Comparison of ENCODE assay signal across 7 worm cellular contexts in genomic region chrIV:9092011-9092410, ce11.
TF ChIP-seq lines count a peak whose summit lies in the region.

No protein-coding gene starts in this region.

TF ChIP-seq in whole organism, L1 larva, 84 proteins besides CTCF, POLR2A, EP300 and RAD21 (continues in another document):
- no peak for TF ChIP-seq lin-13 (GFP tag; optimal IDR thresholded peaks at IDR 0.05; lab: Kevin White, UChicago)
- peak; percentile 84 for TF ChIP-seq ces-1 (GFP tag; optimal IDR thresholded peaks at IDR 0.05; lab: Kevin White, UChicago)
- peak; percentile 1 for TF ChIP-seq mep-1 (tag; optimal IDR thresholded peaks at IDR 0.05; lab: Kevin White, UChicago)
- peak; percentile 2 for TF ChIP-seq zag-1 (tag; optimal IDR thresholded peaks at IDR 0.05; lab: Kevin White, UChicago)
- TF ChIP-seq lin-14 (GFP tag; optimal IDR thresholded peaks at IDR 0.05; lab: Kevin White, UChicago), result peak; percentile 86
- peak in 1 of 3 experiments; percentile 7 for TF ChIP-seq dpl-1 (GFP tag; optimal IDR thresholded peaks at IDR 0.05; lab: Kevin White, UChicago)
- TF ChIP-seq nhr-76 (tag; optimal IDR thresholded peaks at IDR 0.05; lab: Kevin White, UChicago), result no peak
- no peak for TF ChIP-seq vab-15 (tag; optimal IDR thresholded peaks at IDR 0.05; lab: Kevin White, UChicago)
- no peak for TF ChIP-seq dsc-1 (tag; optimal IDR thresholded peaks at IDR 0.05; lab: Kevin White, UChicago)
- no peak for TF ChIP-seq xbp-1 (tag; optimal IDR thresholded peaks at IDR 0.05; lab: Kevin White, UChicago)
- no peak for TF ChIP-seq nhr-90 (tag; optimal IDR thresholded peaks at IDR 0.05; lab: Kevin White, UChicago; ENCODE audit: poor library complexity)
- TF ChIP-seq nhr-12 (tag; optimal IDR thresholded peaks at IDR 0.05; lab: Kevin White, UChicago), result no peak
- TF ChIP-seq lin-15B (tag; optimal IDR thresholded peaks at IDR 0.05; lab: Kevin White, UChicago), result no peak

TF ChIP-seq in whole organism, L2 larva, 48 proteins besides CTCF, POLR2A, EP300 and RAD21:
- TF ChIP-seq dmd-4 (tag; optimal IDR thresholded peaks at IDR 0.05; lab: Kevin White, UChicago), result no peak
- no peak for TF ChIP-seq ztf-1 (GFP tag; conservative IDR thresholded peaks at IDR 0.05; lab: Robert Waterston, UW)
- peak in 1 of 2 experiments; percentile 31 for TF ChIP-seq lsy-2 (tag; optimal IDR thresholded peaks at IDR 0.05; lab: Kevin White, UChicago)
- no peak for TF ChIP-seq gmeb-1 (tag; optimal IDR thresholded peaks at IDR 0.05; lab: Kevin White, UChicago)
- TF ChIP-seq ama-1 (optimal IDR thresholded peaks at IDR 0.05; lab: Kevin White, UChicago), result no peak
- TF ChIP-seq nhr-11 (tag; optimal IDR thresholded peaks at IDR 0.05; lab: Kevin White, UChicago), result no peak
- TF ChIP-seq F13H6.1 (tag; optimal IDR thresholded peaks at IDR 0.05; lab: Kevin White, UChicago), result peak; percentile 22
- TF ChIP-seq crh-2 (tag; optimal IDR thresholded peaks at IDR 0.05; lab: Kevin White, UChicago), result peak; percentile 24
- no peak for TF ChIP-seq nhr-77 (tag; optimal IDR thresholded peaks at IDR 0.05; lab: Kevin White, UChicago)
- peak; percentile 36 for TF ChIP-seq zag-1 (tag; optimal IDR thresholded peaks at IDR 0.05; lab: Kevin White, UChicago)
- TF ChIP-seq sem-4 (tag; optimal IDR thresholded peaks at IDR 0.05; lab: Kevin White, UChicago), result peak; percentile 55
- peak; percentile 42 for TF ChIP-seq C34F6.9 (tag; optimal IDR thresholded peaks at IDR 0.05; lab: Kevin White, UChicago)
- no peak for TF ChIP-seq unc-55 (GFP tag; optimal IDR thresholded peaks at IDR 0.05; lab: Kevin White, UChicago)

TF ChIP-seq in whole organism, L3 larva, 47 proteins besides CTCF, POLR2A, EP300 and RAD21 (continues in another document):
- no peak for TF ChIP-seq unc-39 (tag; optimal IDR thresholded peaks at IDR 0.05; lab: Kevin White, UChicago)
- TF ChIP-seq fos-1 (tag; optimal IDR thresholded peaks at IDR 0.05; lab: Kevin White, UChicago), result no peak
- no peak for TF ChIP-seq lin-15B (tag; optimal IDR thresholded peaks at IDR 0.05; lab: Kevin White, UChicago)
- TF ChIP-seq egl-5 (tag; optimal IDR thresholded peaks at IDR 0.05; lab: Kevin White, UChicago), result no peak
- TF ChIP-seq pha-4 (tag; optimal IDR thresholded peaks at IDR 0.05; lab: Kevin White, UChicago), result no peak
- no peak for TF ChIP-seq ama-1 (optimal IDR thresholded peaks at IDR 0.05; lab: Kevin White, UChicago)
- peak; percentile 8 for TF ChIP-seq nfya-1 (tag; optimal IDR thresholded peaks at IDR 0.05; lab: Kevin White, UChicago; ENCODE audit: insufficient read depth)
- TF ChIP-seq fkh-10 (GFP tag; optimal IDR thresholded peaks at IDR 0.05; lab: Kevin White, UChicago), result peak; percentile 82
- no peak for TF ChIP-seq aly-2 (tag; optimal IDR thresholded peaks at IDR 0.05; lab: Kevin White, UChicago)
- no peak for TF ChIP-seq ztf-4 (tag; optimal IDR thresholded peaks at IDR 0.05; lab: Kevin White, UChicago)
- TF ChIP-seq ZK546.5 (tag; optimal IDR thresholded peaks at IDR 0.05; lab: Kevin White, UChicago), result no peak
- TF ChIP-seq nhr-12 (tag; optimal IDR thresholded peaks at IDR 0.05; lab: Kevin White, UChicago), result no peak
- no peak for TF ChIP-seq egl-27 (tag; optimal IDR thresholded peaks at IDR 0.05; lab: Kevin White, UChicago)
- TF ChIP-seq nhr-67 (tag; optimal IDR thresholded peaks at IDR 0.05; lab: Kevin White, UChicago), result no peak
- TF ChIP-seq ceh-28 (tag; optimal IDR thresholded peaks at IDR 0.05; lab: Kevin White, UChicago), result no peak

TF ChIP-seq in whole organism, L4 larva, 104 proteins besides CTCF, POLR2A, EP300 and RAD21 (continues in another document):
- TF ChIP-seq sdz-12 (GFP tag; optimal IDR thresholded peaks at IDR 0.05; lab: Kevin White, UChicago) (no peak), aha-1 (tag; lab: Kevin White, UChicago) (peak; percentile 66), mep-1 (tag; optimal IDR thresholded peaks at IDR 0.05; lab: Kevin White, UChicago) (peak; percentile 11), aly-2 (tag; optimal IDR thresholded peaks at IDR 0.05; lab: Kevin White, UChicago) (no peak), zip-2 (tag; optimal IDR thresholded peaks at IDR 0.05; lab: Kevin White, UChicago) (no peak), unc-130 (GFP tag; optimal IDR thresholded peaks at IDR 0.05; lab: Kevin White, UChicago) (no peak), nhr-48 (tag; optimal IDR thresholded peaks at IDR 0.05; lab: Kevin White, UChicago) (no peak), madf-5 (GFP tag; IDR thresholded peaks at IDR 0.05; lab: Robert Waterston, UW) (no peak), lin-13 (GFP tag; optimal IDR thresholded peaks at IDR 0.05; lab: Kevin White, UChicago) (no peak), ces-1 (GFP tag; optimal IDR thresholded peaks at IDR 0.05; lab: Kevin White, UChicago) (peak; percentile 93), pha-4 (GFP tag; IDR thresholded peaks at IDR 0.05; lab: Robert Waterston, UW) (no peak), pha-4 (tag; optimal IDR thresholded peaks at IDR 0.05; lab: Kevin White, UChicago) (no peak), ceh-20 (GFP tag; IDR thresholded peaks at IDR 0.05; lab: Robert Waterston, UW) (no peak), F37D6.2 (tag; optimal IDR thresholded peaks at IDR 0.05; lab: Kevin White, UChicago) (no peak), zfp-2 (tag; optimal IDR thresholded peaks at IDR 0.05; lab: Kevin White, UChicago) (no peak), lin-39 (tag; optimal IDR thresholded peaks at IDR 0.05; lab: Kevin White, UChicago) (no peak)

TF ChIP-seq in whole organism, late embryonic, 69 proteins besides CTCF, POLR2A, EP300 and RAD21:
- TF ChIP-seq tbx-7 (tag; optimal IDR thresholded peaks at IDR 0.05; lab: Kevin White, UChicago) (no peak), unc-42 (tag; optimal IDR thresholded peaks at IDR 0.05; lab: Kevin White, UChicago) (peak; percentile 97), ceh-31 (tag; optimal IDR thresholded peaks at IDR 0.05; lab: Kevin White, UChicago) (peak; percentile 2)

TF ChIP-seq in whole organism, mixed stage, embryonic, 35 proteins besides CTCF, POLR2A, EP300 and RAD21:
- TF ChIP-seq ces-1 (GFP tag; optimal IDR thresholded peaks at IDR 0.05; lab: Kevin White, UChicago) (peak; percentile 95), tbx-8 (GFP tag; optimal IDR thresholded peaks at IDR 0.05; lab: Kevin White, UChicago) (no peak)

TF ChIP-seq in whole organism, young adult, 124 proteins besides CTCF, POLR2A, EP300 and RAD21:
- 0 out of 2 replicates have a peak, but pooled peaks have one; percentile 17 for TF ChIP-seq madf-3 (GFP tag; IDR thresholded peaks at IDR 0.05; lab: Robert Waterston, UW)
- TF ChIP-seq lin-40 (tag; optimal IDR thresholded peaks at IDR 0.05; lab: Kevin White, UChicago), result peak; percentile 2
- no peak for TF ChIP-seq Y79H2A.3 (GFP tag; conservative IDR thresholded peaks at IDR 0.05; lab: Robert Waterston, UW)
- TF ChIP-seq F49E8.2 (tag; optimal IDR thresholded peaks at IDR 0.05; lab: Kevin White, UChicago; ENCODE audit: insufficient read depth), result no peak
- TF ChIP-seq rpc-1 (optimal IDR thresholded peaks at IDR 0.05; lab: Kevin White, UChicago), result no peak
- TF ChIP-seq rpc-1 (tag; optimal IDR thresholded peaks at IDR 0.05; lab: Kevin White, UChicago), result no peak
- TF ChIP-seq ceh-91 (GFP tag; IDR thresholded peaks at IDR 0.05; lab: Robert Waterston, UW), result no peak
- TF ChIP-seq zfh-2 (GFP tag; conservative IDR thresholded peaks at IDR 0.05; lab: Robert Waterston, UW), result no peak
- TF ChIP-seq somi-1 (GFP tag; optimal IDR thresholded peaks at IDR 0.05; lab: Kevin White, UChicago), result no peak
